Fruit fly (Drosophila melanogaster): Measurements from ENCODE around the gene Sugb.

The Sugb gene

DNA sequence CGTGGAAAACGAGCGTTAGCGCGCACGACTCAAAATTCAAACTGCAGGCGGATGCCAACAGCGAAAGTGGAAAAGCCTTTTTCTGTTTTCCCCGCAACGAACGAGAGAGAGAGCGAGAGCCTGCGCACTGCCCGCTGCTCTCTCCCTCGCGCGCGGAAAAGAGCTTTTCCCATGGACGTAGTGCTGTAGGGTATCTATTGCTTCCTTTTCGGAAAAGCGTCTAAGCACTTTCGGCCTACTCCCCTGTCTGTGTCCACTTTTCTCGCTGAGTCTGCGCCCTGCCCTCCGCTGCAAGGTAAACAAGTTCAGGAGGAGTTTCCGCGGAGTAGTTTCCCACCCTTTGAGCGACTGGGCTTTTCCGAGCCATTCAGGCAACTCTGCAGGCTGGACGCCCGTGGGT is 3.5 kb upstream of the Sugb start, which contains the start of gene CG32085 (continued):
- TF ChIP-seq Dip3 (GFP tag; optimal IDR thresholded peaks at IDR 0.05) = peak; percentile 41
- no peak for TF ChIP-seq tio (GFP tag; optimal IDR thresholded peaks at IDR 0.05)
- TF ChIP-seq CG12942 (GFP tag; optimal IDR thresholded peaks at IDR 0.05) = peak; percentile 15
- TF ChIP-seq Dip2 (GFP tag; IDR thresholded peaks at IDR 0.05) = no peak
- no peak for TF ChIP-seq so (GFP tag; IDR thresholded peaks at IDR 0.05)
- TF ChIP-seq corto (GFP tag; optimal IDR thresholded peaks at IDR 0.05) = no peak
- TF ChIP-seq BEAF-32 (GFP tag; optimal IDR thresholded peaks at IDR 0.05) = no peak
- no peak for TF ChIP-seq wor (GFP tag; IDR thresholded peaks at IDR 0.05)
- TF ChIP-seq CG34376 (GFP tag; optimal IDR thresholded peaks at IDR 0.05) = peak; percentile 42
- no peak for TF ChIP-seq lbe (GFP tag; optimal IDR thresholded peaks at IDR 0.05)
- TF ChIP-seq fd102C (GFP tag; optimal IDR thresholded peaks at IDR 0.05) = no peak
- no peak for TF ChIP-seq HmgD (GFP tag; optimal IDR thresholded peaks at IDR 0.05)
- no peak for TF ChIP-seq CG2202 (tag; optimal IDR thresholded peaks at IDR 0.05)
- TF ChIP-seq Optix (GFP tag; IDR thresholded peaks at IDR 0.05) = no peak
- peak; percentile 48 for TF ChIP-seq dmrt99B (tag; optimal IDR thresholded peaks at IDR 0.05)
- peak; percentile 18 for TF ChIP-seq chn (GFP tag; optimal IDR thresholded peaks at IDR 0.05)
- no peak for TF ChIP-seq CG1603 (tag; optimal IDR thresholded peaks at IDR 0.05)
- TF ChIP-seq Abd-B (GFP tag; optimal IDR thresholded peaks at IDR 0.05) = no peak
- TF ChIP-seq lilli (GFP tag; optimal IDR thresholded peaks at IDR 0.05) = peak; percentile 73
- TF ChIP-seq Scr (GFP tag; IDR thresholded peaks at IDR 0.05; ENCODE audit: partially characterized antibody) = peak; percentile 14; the same call in 1 of the 2 replicates
- TF ChIP-seq CG32532 (GFP tag; IDR thresholded peaks at IDR 0.05) = peak; percentile 91
- TF ChIP-seq CG3065 (GFP tag; optimal IDR thresholded peaks at IDR 0.05) = no peak
- TF ChIP-seq trem (tag; optimal IDR thresholded peaks at IDR 0.05) = no peak
- TF ChIP-seq maf-S (GFP tag; optimal IDR thresholded peaks at IDR 0.05) = peak; percentile 27
- TF ChIP-seq CG2875 (GFP tag; optimal IDR thresholded peaks at IDR 0.05) = no peak
- TF ChIP-seq CG13296 (GFP tag; optimal IDR thresholded peaks at IDR 0.05) = peak; percentile 61
- TF ChIP-seq tll (GFP tag; optimal IDR thresholded peaks at IDR 0.05) = no peak
- no peak for TF ChIP-seq sim (GFP tag; IDR thresholded peaks at IDR 0.05)
- peak; percentile 20 for TF ChIP-seq Bteb2 (GFP tag; optimal IDR thresholded peaks at IDR 0.05)
- peak; percentile 30 for TF ChIP-seq kay (GFP tag; optimal IDR thresholded peaks at IDR 0.05)
- TF ChIP-seq pros (GFP tag; optimal IDR thresholded peaks at IDR 0.05) = no peak
- TF ChIP-seq crol (GFP tag; IDR thresholded peaks at IDR 0.05) = peak; percentile 42; the same call in 1 of the 2 replicates
- TF ChIP-seq ham (GFP tag; IDR thresholded peaks at IDR 0.05) = no peak
- no peak for TF ChIP-seq CkIIα-i1 (GFP tag; IDR thresholded peaks at IDR 0.05)
- no peak for TF ChIP-seq CG15479 (GFP tag; optimal IDR thresholded peaks at IDR 0.05)
- no peak for TF ChIP-seq jing (GFP tag; optimal IDR thresholded peaks at IDR 0.05)
- TF ChIP-seq tgo (GFP tag; IDR thresholded peaks at IDR 0.05) = peak; percentile 42; the same call in 2 of the 3 replicates
- TF ChIP-seq CG33557 (GFP tag; optimal IDR thresholded peaks at IDR 0.05) = no peak
- peak; percentile 11 for TF ChIP-seq fd96Cb (tag; optimal IDR thresholded peaks at IDR 0.05)
- TF ChIP-seq CG4404 (GFP tag; IDR thresholded peaks at IDR 0.05) = peak; percentile 42; the same call in 1 of the 2 replicates
- TF ChIP-seq Tbp (GFP tag; optimal IDR thresholded peaks at IDR 0.05) = no peak
- TF ChIP-seq NFAT (GFP tag; IDR thresholded peaks at IDR 0.05) = peak; percentile 84
- TF ChIP-seq Eip74EF (GFP tag; optimal IDR thresholded peaks at IDR 0.05) = no peak
- peak; percentile 71; the same call in 2 of the 4 replicates for TF ChIP-seq chinmo (GFP tag; IDR thresholded peaks at IDR 0.05; ENCODE audit: partially characterized antibody)
- no peak for TF ChIP-seq bowl (GFP tag; IDR thresholded peaks at IDR 0.05)
- TF ChIP-seq ATbp (GFP tag; optimal IDR thresholded peaks at IDR 0.05) = peak; percentile 26
- TF ChIP-seq Oli (tag; optimal IDR thresholded peaks at IDR 0.05) = peak; percentile 1
- peak; percentile 75 for TF ChIP-seq Drgx (GFP tag; IDR thresholded peaks at IDR 0.05)
- TF ChIP-seq CG15514 (GFP tag; optimal IDR thresholded peaks at IDR 0.05) = peak; percentile 81
- peak; percentile 50 for TF ChIP-seq CG6813 (GFP tag; optimal IDR thresholded peaks at IDR 0.05)

Measured in whole organism, embryonic.